Fruit fly (Drosophila melanogaster) whole organism, embryonic: ENCODE results near the gene CG1024.

ENCODE experiments used
- Adf1 ChIP-seq: fragments of 200-800 bp; sonication (Bioruptor generic); IDR thresholded peaks from 2 replicates; pipeline ENCODE4 v1.3.6; 2022; ENCODE audit warnings: missing biosample characterization, missing genetic modification characterization
- Atf3 ChIP-seq: fragments of 200-800 bp; sonication (Bioruptor generic); optimal IDR thresholded peaks from 3 replicates; lab custom pipeline; 2016; ENCODE audit warnings: missing biosample characterization, missing genetic modification characterization
- Awh ChIP-seq: fragments of 200-800 bp; sonication (Bioruptor generic); IDR thresholded peaks from 2 replicates; pipeline ENCODE4, ENCODE4 v1.3.6; 2022; ENCODE audit warnings: missing biosample characterization, missing genetic modification characterization
- CG10565 ChIP-seq: fragments of 200-800 bp; sonication (Bioruptor generic); optimal IDR thresholded peaks from 3 replicates; lab custom pipeline; 2016; ENCODE audit warnings: missing biosample characterization, mild to moderate bottlenecking, missing genetic modification characterization
- CG11398 ChIP-seq: fragments of 200-800 bp; sonication (Bioruptor generic); optimal IDR thresholded peaks from 2 replicates; lab custom pipeline; 2016; ENCODE audit warnings: missing biosample characterization, missing genetic modification characterization
- CG11504 ChIP-seq: fragments of 200-800 bp; sonication (Bioruptor generic); optimal IDR thresholded peaks from 3 replicates; lab custom pipeline; 2019; ENCODE audit warnings: missing biosample characterization, mild to moderate bottlenecking, missing genetic modification characterization, moderate library complexity
- CG11695 ChIP-seq: fragments of 200-800 bp; sonication (Bioruptor generic); IDR thresholded peaks from 3 replicates; pipeline ENCODE4 v1.3.6; 2022; ENCODE audit warnings: missing biosample characterization, missing genetic modification characterization
- CG12299 ChIP-seq: fragments of 200-800 bp; sonication (Bioruptor generic); optimal IDR thresholded peaks from 2 replicates; lab custom pipeline; 2018; ENCODE audit warnings: missing biosample characterization, mild to moderate bottlenecking, missing genetic modification characterization
- CG14441 ChIP-seq: fragments of 200-800 bp; sonication (Bioruptor generic); IDR thresholded peaks from 2 replicates; pipeline ENCODE4 v1.3.6; 2022; ENCODE audit warnings: missing biosample characterization, missing genetic modification characterization
- CG14965 ChIP-seq: fragments of 200-800 bp; sonication (Bioruptor generic); optimal IDR thresholded peaks from 2 replicates; lab custom pipeline; 2016; ENCODE audit warnings: missing biosample characterization, missing genetic modification characterization, borderline replicate concordance
- CG15696 ChIP-seq: fragments of 200-800 bp; sonication (Bioruptor generic); optimal IDR thresholded peaks from 2 replicates; lab custom pipeline; 2019; ENCODE audit warnings: missing biosample characterization, mild to moderate bottlenecking, missing genetic modification characterization, moderate library complexity
- CG1602 ChIP-seq: fragments of 200-800 bp; sonication (Bioruptor generic); optimal IDR thresholded peaks from 3 replicates; lab custom pipeline; 2016; ENCODE audit warnings: missing biosample characterization, missing genetic modification characterization
- CG16779 ChIP-seq: fragments of 200-800 bp; sonication (Bioruptor generic); IDR thresholded peaks from 2 replicates; pipeline ENCODE4 v1.3.6; 2022; ENCODE audit warnings: missing biosample characterization, missing genetic modification characterization
- CG17612 ChIP-seq: fragments of 200-800 bp; sonication (Bioruptor generic); IDR thresholded peaks from 2 replicates; pipeline ENCODE4 v1.3.6; 2022; ENCODE audit warnings: missing biosample characterization, missing genetic modification characterization
- CG2678 ChIP-seq: fragments of 200-800 bp; sonication (Bioruptor generic); optimal IDR thresholded peaks from 3 replicates; lab custom pipeline; 2019; ENCODE audit warnings: missing biosample characterization, mild to moderate bottlenecking, missing genetic modification characterization, moderate library complexity
- CG3163 ChIP-seq: fragments of 200-800 bp; sonication (Bioruptor generic); optimal IDR thresholded peaks from 3 replicates; lab custom pipeline; 2016; ENCODE audit warnings: missing biosample characterization, missing genetic modification characterization
- CG33557 ChIP-seq: fragments of 200-800 bp; sonication (Bioruptor generic); optimal IDR thresholded peaks from 2 replicates; lab custom pipeline; 2019; ENCODE audit warnings: missing biosample characterization, mild to moderate bottlenecking, missing genetic modification characterization, moderate library complexity
- CG34422 ChIP-seq: fragments of 200-800 bp; sonication (Bioruptor generic); IDR thresholded peaks from 3 replicates; pipeline ENCODE4 v1.3.6; 2022; ENCODE audit warnings: missing biosample characterization, missing genetic modification characterization
- CG6683 ChIP-seq: fragments of 200-800 bp; sonication (Bioruptor generic); optimal IDR thresholded peaks from 2 replicates; lab custom pipeline; 2017; ENCODE audit warnings: missing biosample characterization, mild to moderate bottlenecking, missing genetic modification characterization, missing genetic modification reagents
- CG7357 ChIP-seq: fragments of 200-800 bp; sonication (Bioruptor generic); IDR thresholded peaks from 3 replicates; pipeline ENCODE4 v1.3.6; 2022; ENCODE audit warnings: missing biosample characterization, missing genetic modification characterization
- CG7786 ChIP-seq: fragments of 200-800 bp; sonication (Bioruptor generic); optimal IDR thresholded peaks from 2 replicates; lab custom pipeline; 2016; ENCODE audit warnings: missing biosample characterization, missing genetic modification characterization
- CG7987 ChIP-seq: fragments of 200-800 bp; sonication (Bioruptor generic); optimal IDR thresholded peaks from 2 replicates; lab custom pipeline; 2018; ENCODE audit warnings: missing biosample characterization, mild to moderate bottlenecking, missing genetic modification characterization, moderate library complexity
- CG8359 ChIP-seq: fragments of 200-800 bp; sonication (Bioruptor generic); optimal IDR thresholded peaks from 2 replicates; lab custom pipeline; 2017; ENCODE audit warnings: missing biosample characterization, mild to moderate bottlenecking, missing genetic modification characterization, borderline replicate concordance
- CG9215 ChIP-seq: fragments of 200-800 bp; sonication (Bioruptor generic); IDR thresholded peaks from 2 replicates; pipeline ENCODE4 v1.3.6; 2022; ENCODE audit warnings: missing biosample characterization, missing genetic modification characterization
- CG9727 ChIP-seq: fragments of 200-800 bp; sonication (Bioruptor generic); optimal IDR thresholded peaks from 3 replicates; lab custom pipeline; 2017; ENCODE audit warnings: missing biosample characterization, mild to moderate bottlenecking, missing genetic modification characterization
- Deaf1 ChIP-seq: fragments of 200-800 bp; optimal IDR thresholded peaks from 3 replicates; lab custom pipeline; 2019; ENCODE audit warnings: missing biosample characterization, mild to moderate bottlenecking, missing genetic modification characterization, moderate library complexity
- Dek ChIP-seq: fragments of 200-800 bp; sonication (Bioruptor generic); optimal IDR thresholded peaks from 3 replicates; lab custom pipeline; 2019; ENCODE audit warnings: missing biosample characterization, mild to moderate bottlenecking, missing genetic modification characterization, moderate library complexity
- Doc3 ChIP-seq: fragments of 200-800 bp; sonication (Bioruptor generic); IDR thresholded peaks from 3 replicates; pipeline ENCODE4 v1.3.6; 2022; ENCODE audit warnings: missing biosample characterization, missing genetic modification characterization; ENCODE audit not compliant: partially characterized antibody
- Dp ChIP-seq: fragments of 200-800 bp; sonication (Bioruptor generic); optimal IDR thresholded peaks from 2 replicates; lab custom pipeline; 2018; ENCODE audit warnings: missing biosample characterization, mild to moderate bottlenecking, missing genetic modification characterization, moderate library complexity
- Gug ChIP-seq: fragments of 200-800 bp; sonication (Bioruptor generic); IDR thresholded peaks from 4 replicates; pipeline ENCODE4 v1.3.6; 2022; ENCODE audit warnings: missing biosample characterization, missing genetic modification characterization
- Oaz ChIP-seq: fragments of 200-800 bp; sonication (Bioruptor generic); IDR thresholded peaks from 2 replicates; pipeline ENCODE4 v1.3.6; 2022; ENCODE audit warnings: missing biosample characterization, missing genetic modification characterization
- Xrp1 ChIP-seq: fragments of 200-800 bp; sonication (Bioruptor generic); IDR thresholded peaks from 2 replicates; pipeline ENCODE4 v1.3.6; 2022; ENCODE audit warnings: missing biosample characterization, missing genetic modification characterization
- al ChIP-seq: fragments of 200-800 bp; sonication (Bioruptor generic); IDR thresholded peaks from 2 replicates; pipeline ENCODE4 v1.3.6; 2022; ENCODE audit warnings: missing biosample characterization, missing genetic modification characterization
- caup ChIP-seq: fragments of 200-800 bp; sonication (Bioruptor generic); optimal IDR thresholded peaks from 3 replicates; lab custom pipeline; 2017; ENCODE audit warnings: missing biosample characterization, mild to moderate bottlenecking, missing genetic modification characterization, moderate library complexity; ENCODE audit not compliant: severe bottlenecking
- emc ChIP-seq: fragments of 200-800 bp; sonication (Bioruptor generic); optimal IDR thresholded peaks from 2 replicates; lab custom pipeline; 2016; ENCODE audit warnings: missing biosample characterization, missing genetic modification characterization
- exex ChIP-seq: fragments of 200-800 bp; sonication (Bioruptor generic); optimal IDR thresholded peaks from 4 replicates; lab custom pipeline; 2018; ENCODE audit warnings: missing biosample characterization, mild to moderate bottlenecking, missing genetic modification characterization, moderate library complexity
- eyg ChIP-seq: fragments of 200-800 bp; sonication (Bioruptor generic); optimal IDR thresholded peaks from 3 replicates; lab custom pipeline; 2016; ENCODE audit warnings: missing biosample characterization, missing genetic modification characterization
- ind ChIP-seq: fragments of 200-800 bp; sonication (Bioruptor generic); optimal IDR thresholded peaks from 3 replicates; lab custom pipeline; 2016; ENCODE audit warnings: missing biosample characterization, missing genetic modification characterization
- kay ChIP-seq: fragments of 200-800 bp; sonication (Bioruptor generic); optimal IDR thresholded peaks from 2 replicates; lab custom pipeline; 2016; ENCODE audit warnings: missing biosample characterization, missing genetic modification characterization
- knrl ChIP-seq: fragments of 200-800 bp; sonication (Bioruptor generic); IDR thresholded peaks from 3 replicates; pipeline ENCODE4 v1.3.6; 2022; ENCODE audit warnings: missing biosample characterization, missing genetic modification characterization; ENCODE audit not compliant: partially characterized antibody
- lab ChIP-seq: fragments of 200-800 bp; sonication (Bioruptor generic); optimal IDR thresholded peaks from 3 replicates; lab custom pipeline; 2017; ENCODE audit warnings: missing biosample characterization, missing genetic modification characterization, mild to moderate bottlenecking, moderate library complexity, missing genetic modification reagents
- lola ChIP-seq, 3 experiments: fragments of >200 bp in 2 of 3; fragments of 200-800 bp in 1 of 3; sonication (Bioruptor generic) in 1 of 3; optimal IDR thresholded peaks; 2 replicates each; lab custom pipeline; 2017 to 2019; ENCODE audit warnings: missing biosample characterization in 3 of 3, missing genetic modification characterization in 3 of 3, mild to moderate bottlenecking in 1 of 3, moderate library complexity in 1 of 3
- oc ChIP-seq: fragments of 200-800 bp; sonication (Bioruptor generic); optimal IDR thresholded peaks from 2 replicates; lab custom pipeline; 2018; ENCODE audit warnings: missing biosample characterization, mild to moderate bottlenecking, missing genetic modification characterization, moderate library complexity
- pita ChIP-seq: fragments of 200-800 bp; sonication (Bioruptor generic); optimal IDR thresholded peaks from 2 replicates; lab custom pipeline; 2017; ENCODE audit warnings: missing biosample characterization, mild to moderate bottlenecking, missing genetic modification characterization
- pnt ChIP-seq: fragments of 200-800 bp; sonication (Bioruptor generic); optimal IDR thresholded peaks from 3 replicates; lab custom pipeline; 2016; ENCODE audit warnings: missing biosample characterization, missing genetic modification characterization
- pzg ChIP-seq: fragments of 200-800 bp; sonication (Bioruptor generic); optimal IDR thresholded peaks from 3 replicates; lab custom pipeline; 2018; ENCODE audit warnings: missing biosample characterization, mild to moderate bottlenecking, missing genetic modification characterization, moderate library complexity
- ro ChIP-seq: fragments of 200-800 bp; sonication (Bioruptor generic); IDR thresholded peaks from 2 replicates; pipeline ENCODE4 v1.3.6; 2022; ENCODE audit warnings: missing biosample characterization, missing genetic modification characterization
- slbo ChIP-seq: fragments of 200-800 bp; sonication (Bioruptor generic); IDR thresholded peaks from 2 replicates; pipeline ENCODE4 v1.3.6; 2022; ENCODE audit warnings: missing biosample characterization, missing genetic modification characterization
- sr ChIP-seq: fragments of 200-800 bp; sonication (Bioruptor generic); IDR thresholded peaks from 3 replicates; pipeline ENCODE4 v1.3.6; 2022; ENCODE audit warnings: missing biosample characterization, missing genetic modification characterization

Gene CG1024

DNA sequence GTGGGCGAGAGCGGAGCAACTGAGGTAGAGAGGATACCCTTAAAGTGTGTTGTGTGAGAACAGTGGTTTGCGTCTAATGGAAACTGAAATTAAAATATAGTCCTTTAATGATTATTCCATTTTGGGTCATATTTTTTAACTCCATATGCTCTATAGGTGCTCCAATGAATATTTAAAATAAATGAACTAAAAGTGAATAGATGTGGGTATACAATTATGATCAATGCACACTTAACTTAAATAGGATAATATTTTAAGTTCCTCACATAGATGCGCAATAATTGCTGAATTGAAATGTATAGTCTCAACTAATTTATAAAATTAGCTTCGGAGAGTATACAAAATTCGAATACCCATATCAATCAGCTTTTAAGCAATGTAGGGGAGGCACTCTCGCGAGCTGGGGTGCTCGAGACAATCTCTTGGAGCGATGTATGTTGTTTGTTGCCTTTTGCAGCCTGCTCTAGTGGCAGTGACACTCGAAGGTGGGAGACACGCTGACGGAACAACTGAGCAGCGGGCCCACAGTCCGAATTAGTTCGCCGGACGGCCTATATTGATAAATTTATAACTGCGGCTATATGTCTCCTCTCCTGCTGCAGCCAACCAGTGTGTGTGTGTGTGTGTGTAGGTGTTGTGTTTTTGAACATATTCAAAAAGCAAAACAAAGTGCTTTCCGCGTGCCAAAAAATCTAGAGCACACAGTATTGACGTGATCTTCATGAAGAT, 26.3 kb downstream of the CG1024 start (continued):
- TF ChIP-seq pzg (GFP tag; lab: Kevin White, UChicago) (no peak), Deaf1 (tag; lab: Kevin White, UChicago) (no peak), oc (tag; lab: Kevin White, UChicago) (no peak), exex (tag; lab: Kevin White, UChicago) (no peak), sr (GFP tag; lab: Robert Waterston, UW) (peak; percentile 72), CG10565 (GFP tag; lab: Kevin White, UChicago) (no peak), CG3163 (GFP tag; lab: Kevin White, UChicago) (peak; percentile 12), CG14441 (peak; percentile 45), CG9215 (GFP tag; lab: Robert Waterston, UW) (no peak; the same call in 1 of the 2 replicates), CG6683 (GFP tag; lab: Kevin White, UChicago) (peak; percentile 49), al (GFP tag; lab: Robert Waterston, UW) (no peak; the same call in 1 of the 2 replicates), CG11398 (GFP tag; lab: Kevin White, UChicago) (no peak), Xrp1 (GFP tag; lab: Robert Waterston, UW) (peak; percentile 55), kay (GFP tag; lab: Kevin White, UChicago) (peak; percentile 57), CG7357 (GFP tag; lab: Robert Waterston, UW) (peak; percentile 47; the same call in 1 of the 3 replicates), CG33557 (GFP tag; lab: Kevin White, UChicago) (no peak), CG11504 (no peak), CG7786 (GFP tag; lab: Kevin White, UChicago) (peak; percentile 48), ro (peak; percentile 25; the same call in 1 of the 2 replicates), CG34422 (0 out of 3 replicates have a peak, but pooled peaks have one; percentile 23), Dek (tag; lab: Kevin White, UChicago) (no peak), CG16779 (GFP tag; lab: Robert Waterston, UW) (no peak), CG7987 (GFP tag; lab: Kevin White, UChicago) (no peak), emc (GFP tag; lab: Kevin White, UChicago) (no peak), Doc3 (no peak), CG8359 (GFP tag; lab: Kevin White, UChicago) (peak; percentile 40), pita (GFP tag; lab: Kevin White, UChicago) (no peak), CG1602 (GFP tag; lab: Kevin White, UChicago) (peak; percentile 72), slbo (GFP tag; lab: Robert Waterston, UW) (no peak), Atf3 (GFP tag; lab: Kevin White, UChicago) (peak; percentile 41), Awh (0 out of 2 replicates have a peak, but pooled peaks have one; percentile 47), Dp (no peak), CG11695 (GFP tag; lab: Robert Waterston, UW) (peak; percentile 80), pnt (GFP tag; lab: Kevin White, UChicago) (peak; percentile 31), CG2678 (tag; lab: Kevin White, UChicago) (no peak), caup (GFP tag; lab: Kevin White, UChicago) (peak; percentile 64), Oaz (GFP tag; lab: Robert Waterston, UW) (no peak), CG14965 (GFP tag; lab: Kevin White, UChicago) (no peak), lola (GFP tag; optimal IDR thresholded peaks at IDR 0.05; lab: Kevin White, UChicago) (peak in 1 of 3 experiments; percentile 81), Gug (GFP tag; lab: Robert Waterston, UW) (peak; percentile 18; the same call in 1 of the 4 replicates), CG12299 (tag; lab: Kevin White, UChicago) (peak; percentile 52), CG15696 (peak; percentile 20), ind (peak; percentile 77), Adf1 (no peak), eyg (no peak), CG9727 (GFP tag; lab: Kevin White, UChicago) (peak; percentile 86), CG17612 (GFP tag; lab: Robert Waterston, UW) (no peak), knrl (GFP tag; lab: Robert Waterston, UW) (no peak), lab (GFP tag; lab: Kevin White, UChicago) (no peak)
